Worm (Caenorhabditis elegans) whole organism, early embryonic: ENCODE measurements around the gene T05D4.2.

Experiments used
- B0310.2 ChIP-seq: sonication (generic microtip); optimal IDR thresholded peaks from 2 replicates; lab custom pipeline; 2016; ENCODE audit warnings: mild to moderate bottlenecking, missing genetic modification characterization, missing compliant biosample characterization
- F13C5.2 ChIP-seq: sonication (generic microtip); optimal IDR thresholded peaks from 2 replicates; lab custom pipeline; 2017; ENCODE audit warnings: mild to moderate bottlenecking, missing genetic modification characterization, inconsistent platforms, missing compliant biosample characterization
- aly-1 ChIP-seq: sonication (generic microtip); optimal IDR thresholded peaks from 2 replicates; lab custom pipeline; 2016; ENCODE audit warnings: missing genetic modification characterization, missing compliant biosample characterization
- ama-1 ChIP-seq: fragments of 150-350 bp; optimal IDR thresholded peaks from 2 replicates; lab custom pipeline; 2014
- ceh-13 ChIP-seq: fragments of 200-800 bp; sonication (Bioruptor generic); optimal IDR thresholded peaks from 2 replicates; lab custom pipeline; 2018; ENCODE audit warnings: mild to moderate bottlenecking, missing genetic modification characterization, missing compliant biosample characterization
- ceh-36 ChIP-seq: sonication (generic microtip); optimal IDR thresholded peaks from 2 replicates; lab custom pipeline; 2016; ENCODE audit warnings: missing genetic modification characterization, inconsistent platforms, missing compliant biosample characterization
- ets-7 ChIP-seq: sonication (generic microtip); optimal IDR thresholded peaks from 2 replicates; lab custom pipeline; 2016; ENCODE audit warnings: missing genotype, missing genetic modification characterization, missing compliant biosample characterization
- flt-1 ChIP-seq: fragments of 200-800 bp; sonication (Bioruptor generic); IDR thresholded peaks from 2 replicates; pipeline ENCODE4 v1.3.6; 2022; ENCODE audit warnings: missing genetic modification characterization, missing compliant biosample characterization
- hmbx-1 ChIP-seq: sonication (generic microtip); optimal IDR thresholded peaks from 2 replicates; lab custom pipeline; 2016; ENCODE audit warnings: mild to moderate bottlenecking, missing genetic modification characterization, missing compliant biosample characterization
- hmg-4 ChIP-seq: fragments of 200-800 bp; sonication (Bioruptor generic); optimal IDR thresholded peaks from 2 replicates; lab custom pipeline; 2018; ENCODE audit warnings: mild to moderate bottlenecking, missing genetic modification characterization, missing compliant biosample characterization
- hnd-1 ChIP-seq: sonication (generic microtip); optimal IDR thresholded peaks from 2 replicates; lab custom pipeline; 2016; ENCODE audit warnings: missing genetic modification characterization, missing compliant biosample characterization
- pes-1 ChIP-seq: fragments of 200-800 bp; sonication (Bioruptor generic); IDR thresholded peaks from 2 replicates; pipeline ENCODE4 v1.3.6; 2022; ENCODE audit warnings: missing genetic modification reagents, missing genetic modification characterization, missing compliant biosample characterization
- scrt-1 ChIP-seq: fragments of 200-800 bp; sonication (Bioruptor generic); IDR thresholded peaks from 2 replicates; pipeline ENCODE4 v1.3.6; 2022; ENCODE audit warnings: missing genetic modification characterization, missing compliant biosample characterization
- sea-1 ChIP-seq: fragments of 200-800 bp; sonication (Bioruptor generic); conservative IDR thresholded peaks from 2 replicates; pipeline ENCODE4 v1.3.6; 2022; ENCODE audit warnings: missing genetic modification characterization, missing compliant biosample characterization
- tbx-11 ChIP-seq: fragments of 200-800 bp; sonication (Bioruptor generic); IDR thresholded peaks from 2 replicates; pipeline ENCODE4 v1.3.6; 2022; ENCODE audit warnings: missing genetic modification characterization, missing compliant biosample characterization
- tbx-37 ChIP-seq: fragments of 200-800 bp; sonication (Bioruptor generic); conservative IDR thresholded peaks from 2 replicates; pipeline ENCODE4 v1.3.6; 2022; ENCODE audit warnings: missing genetic modification reagents, missing genetic modification characterization, missing compliant biosample characterization
- tra-4 ChIP-seq: sonication (generic microtip); optimal IDR thresholded peaks from 2 replicates; lab custom pipeline; 2017; ENCODE audit warnings: missing genetic modification characterization, missing compliant biosample characterization

The T05D4.2 gene

ce11 chrIII:13544593-13544992 is 18.3 kb downstream of the T05D4.2 start:
- TF ChIP-seq F13C5.2 (tag; lab: Kevin White, UChicago): no peak
- TF ChIP-seq B0310.2 (tag; lab: Kevin White, UChicago): no peak
- TF ChIP-seq tra-4: no peak
- TF ChIP-seq pes-1 (GFP tag; lab: Robert Waterston, UW): no peak
- TF ChIP-seq hmbx-1 (tag; lab: Kevin White, UChicago): no peak
- TF ChIP-seq hnd-1 (tag; lab: Kevin White, UChicago): no peak

ce11 chrIII:13543434-13543833 is 19.4 kb downstream of the T05D4.2 start, which contains the start of gene acs-5:
Gene acs-5 (minus strand): TSS chrIII:13543534.
- TF ChIP-seq sea-1 (GFP tag; lab: Robert Waterston, UW): no peak
- no peak for TF ChIP-seq hnd-1 (tag; lab: Kevin White, UChicago)
- TF ChIP-seq tra-4: no peak
- TF ChIP-seq flt-1 (GFP tag; lab: Robert Waterston, UW): no peak
- no peak for TF ChIP-seq ama-1 (lab: Kevin White, UChicago)
- no peak for TF ChIP-seq pes-1 (GFP tag; lab: Robert Waterston, UW)

DNA sequence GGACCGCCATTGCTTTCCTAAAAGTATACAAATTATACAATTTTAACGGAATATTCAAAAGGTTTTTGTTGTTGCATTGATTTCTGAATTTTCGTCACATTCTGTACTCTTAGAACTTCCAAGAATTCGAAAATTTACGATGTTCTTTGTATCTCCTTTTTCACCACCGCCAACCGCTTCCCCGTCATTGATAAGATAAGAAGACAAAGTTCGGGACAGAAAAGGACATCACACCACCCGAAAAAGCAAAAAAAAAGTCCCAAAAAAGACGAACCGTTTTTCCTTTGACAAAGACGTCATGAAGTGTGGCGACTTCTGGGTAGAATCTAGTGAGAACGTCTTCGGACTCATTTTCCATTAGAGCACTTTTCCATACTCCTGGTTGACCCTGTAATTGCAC is 20.4 kb downstream of the T05D4.2 start:
- no peak for TF ChIP-seq tra-4
- TF ChIP-seq ets-7 (tag; lab: Kevin White, UChicago): no peak
- no peak for TF ChIP-seq ceh-13 (GFP tag; lab: Kevin White, UChicago)
- no peak for TF ChIP-seq hmbx-1 (tag; lab: Kevin White, UChicago)
- no peak for TF ChIP-seq ama-1 (lab: Kevin White, UChicago)
- no peak for TF ChIP-seq F13C5.2 (tag; lab: Kevin White, UChicago)
- TF ChIP-seq tbx-37 (GFP tag; lab: Robert Waterston, UW): no peak
- TF ChIP-seq scrt-1 (GFP tag; lab: Robert Waterston, UW): no peak
- no peak for TF ChIP-seq hnd-1 (tag; lab: Kevin White, UChicago)
- no peak for TF ChIP-seq sea-1 (GFP tag; lab: Robert Waterston, UW)
- no peak for TF ChIP-seq hmg-4 (GFP tag; lab: Kevin White, UChicago)
- no peak for TF ChIP-seq aly-1 (tag; lab: Kevin White, UChicago)
- no peak for TF ChIP-seq pes-1 (GFP tag; lab: Robert Waterston, UW)
- no peak for TF ChIP-seq ceh-36 (tag; lab: Kevin White, UChicago)

DNA sequence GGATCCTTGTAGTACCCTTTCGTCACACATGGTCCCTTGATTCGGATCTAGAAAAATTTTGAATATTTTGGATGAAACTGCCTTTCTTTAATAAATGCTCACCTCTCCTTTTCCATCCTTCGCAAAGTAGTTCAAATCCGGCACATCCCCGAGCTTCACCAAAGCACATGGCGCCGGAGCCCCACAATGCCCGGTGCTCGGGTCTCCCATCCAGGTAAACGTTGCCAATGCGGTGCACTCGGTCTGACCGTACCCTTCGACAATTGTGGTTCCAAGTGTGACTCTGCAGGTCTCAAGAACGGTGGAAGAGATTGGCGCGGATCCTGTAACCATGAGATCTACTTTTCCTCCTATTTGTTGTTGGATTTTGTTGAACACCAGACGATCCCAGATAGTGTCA is 22.1 kb downstream of the T05D4.2 start:
- TF ChIP-seq hmbx-1 (tag; lab: Kevin White, UChicago) (no peak), ets-7 (tag; lab: Kevin White, UChicago) (no peak), scrt-1 (GFP tag; lab: Robert Waterston, UW) (no peak), tbx-11 (no peak), B0310.2 (tag; lab: Kevin White, UChicago) (no peak), ceh-36 (tag; lab: Kevin White, UChicago) (no peak), tra-4 (no peak), hmg-4 (GFP tag; lab: Kevin White, UChicago) (no peak), flt-1 (GFP tag; lab: Robert Waterston, UW) (no peak), aly-1 (tag; lab: Kevin White, UChicago) (no peak), sea-1 (GFP tag; lab: Robert Waterston, UW) (no peak), hnd-1 (tag; lab: Kevin White, UChicago) (no peak), pes-1 (GFP tag; lab: Robert Waterston, UW) (no peak), ceh-13 (GFP tag; lab: Kevin White, UChicago) (no peak), ama-1 (lab: Kevin White, UChicago) (no peak), tbx-37 (GFP tag; lab: Robert Waterston, UW) (no peak), F13C5.2 (tag; lab: Kevin White, UChicago) (no peak)

DNA sequence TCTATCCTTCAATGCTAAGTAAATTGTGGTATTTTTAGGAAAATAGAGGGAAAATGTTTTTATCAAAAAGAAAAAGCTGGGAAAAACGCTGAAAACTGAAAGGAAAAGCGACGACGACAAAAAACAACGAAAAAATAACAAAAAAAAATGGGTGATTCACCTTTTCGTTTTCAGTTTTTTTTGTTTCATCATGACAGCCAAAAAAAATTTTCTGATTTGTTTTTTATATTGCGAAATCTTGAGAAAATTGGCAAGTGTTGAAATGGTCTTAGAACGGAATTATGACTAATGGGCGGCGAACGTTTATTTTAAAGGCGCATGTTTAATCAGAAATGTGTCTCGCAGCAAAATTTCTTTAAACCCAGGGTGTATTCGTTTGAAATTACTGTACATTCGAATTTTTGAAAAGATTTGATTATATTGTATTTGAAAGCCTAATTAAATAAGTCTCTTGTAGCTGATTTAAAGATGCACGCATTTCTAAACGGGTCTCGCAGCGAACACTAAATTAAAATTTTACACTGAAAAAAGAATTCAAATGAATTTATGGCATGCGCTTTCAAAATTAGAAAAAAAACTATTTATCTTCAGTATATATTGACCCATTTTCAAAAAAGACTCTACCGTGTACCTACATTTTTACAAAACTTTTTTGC is 27.0 kb downstream of the T05D4.2 start:
- no peak for TF ChIP-seq tbx-11
- TF ChIP-seq flt-1 (GFP tag; lab: Robert Waterston, UW): no peak
- no peak for TF ChIP-seq ets-7 (tag; lab: Kevin White, UChicago)
- TF ChIP-seq ceh-13 (GFP tag; lab: Kevin White, UChicago): no peak
- TF ChIP-seq sea-1 (GFP tag; lab: Robert Waterston, UW): no peak
- TF ChIP-seq pes-1 (GFP tag; lab: Robert Waterston, UW): no peak
- TF ChIP-seq hnd-1 (tag; lab: Kevin White, UChicago): no peak
- no peak for TF ChIP-seq B0310.2 (tag; lab: Kevin White, UChicago)
- no peak for TF ChIP-seq F13C5.2 (tag; lab: Kevin White, UChicago)
- TF ChIP-seq scrt-1 (GFP tag; lab: Robert Waterston, UW): no peak
- TF ChIP-seq hmbx-1 (tag; lab: Kevin White, UChicago): no peak
- no peak for TF ChIP-seq ceh-36 (tag; lab: Kevin White, UChicago)
- no peak for TF ChIP-seq hmg-4 (GFP tag; lab: Kevin White, UChicago)
- TF ChIP-seq tra-4: no peak
- TF ChIP-seq aly-1 (tag; lab: Kevin White, UChicago): no peak
- no peak for TF ChIP-seq tbx-37 (GFP tag; lab: Robert Waterston, UW)
- TF ChIP-seq ama-1 (lab: Kevin White, UChicago): no peak

DNA sequence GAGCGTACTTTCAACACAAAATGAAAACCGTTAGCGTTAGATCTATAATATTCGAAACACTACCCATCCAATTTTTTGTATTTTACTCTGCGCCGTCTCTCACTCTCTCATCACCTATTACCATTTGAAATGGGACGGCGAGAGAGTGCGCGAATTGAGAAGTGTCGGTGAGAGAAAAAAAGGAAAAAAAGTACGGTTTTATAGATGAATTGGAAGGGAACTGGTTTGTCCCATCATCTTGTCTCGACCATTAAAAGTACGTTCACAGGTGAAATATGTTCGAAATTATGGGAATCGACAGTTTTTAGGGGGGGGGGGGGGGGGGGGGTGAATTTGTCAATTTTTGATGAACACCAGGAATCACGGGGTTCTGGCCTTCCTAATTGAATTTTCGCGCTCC is 28.2 kb downstream of the T05D4.2 start:
- TF ChIP-seq F13C5.2 (tag; lab: Kevin White, UChicago) (no peak), ama-1 (lab: Kevin White, UChicago) (no peak), ceh-13 (GFP tag; lab: Kevin White, UChicago) (no peak), tra-4 (no peak), tbx-11 (no peak), ets-7 (tag; lab: Kevin White, UChicago) (no peak), pes-1 (GFP tag; lab: Robert Waterston, UW) (no peak), hmbx-1 (tag; lab: Kevin White, UChicago) (no peak), sea-1 (GFP tag; lab: Robert Waterston, UW) (no peak), B0310.2 (tag; lab: Kevin White, UChicago) (no peak), scrt-1 (GFP tag; lab: Robert Waterston, UW) (no peak), hmg-4 (GFP tag; lab: Kevin White, UChicago) (no peak), tbx-37 (GFP tag; lab: Robert Waterston, UW) (no peak), ceh-36 (tag; lab: Kevin White, UChicago) (no peak), flt-1 (GFP tag; lab: Robert Waterston, UW) (no peak), hnd-1 (tag; lab: Kevin White, UChicago) (no peak), aly-1 (tag; lab: Kevin White, UChicago) (no peak)
